Worm (Caenorhabditis elegans) whole organism, early embryonic: ENCODE results near the gene srx-90.

ENCODE experiments used
- B0310.2 ChIP-seq: sonication (generic microtip); optimal IDR thresholded peaks from 2 replicates; lab custom pipeline; 2016; ENCODE audit warnings: mild to moderate bottlenecking, missing genetic modification characterization, missing compliant biosample characterization
- F13C5.2 ChIP-seq: sonication (generic microtip); optimal IDR thresholded peaks from 2 replicates; lab custom pipeline; 2017; ENCODE audit warnings: mild to moderate bottlenecking, missing genetic modification characterization, inconsistent platforms, missing compliant biosample characterization
- aly-1 ChIP-seq: sonication (generic microtip); optimal IDR thresholded peaks from 2 replicates; lab custom pipeline; 2016; ENCODE audit warnings: missing genetic modification characterization, missing compliant biosample characterization
- ama-1 ChIP-seq: fragments of 150-350 bp; optimal IDR thresholded peaks from 2 replicates; lab custom pipeline; 2014
- ceh-13 ChIP-seq: fragments of 200-800 bp; sonication (Bioruptor generic); optimal IDR thresholded peaks from 2 replicates; lab custom pipeline; 2018; ENCODE audit warnings: mild to moderate bottlenecking, missing genetic modification characterization, missing compliant biosample characterization
- ceh-36 ChIP-seq: sonication (generic microtip); optimal IDR thresholded peaks from 2 replicates; lab custom pipeline; 2016; ENCODE audit warnings: missing genetic modification characterization, inconsistent platforms, missing compliant biosample characterization
- ets-7 ChIP-seq: sonication (generic microtip); optimal IDR thresholded peaks from 2 replicates; lab custom pipeline; 2016; ENCODE audit warnings: missing genotype, missing genetic modification characterization, missing compliant biosample characterization
- flt-1 ChIP-seq: fragments of 200-800 bp; sonication (Bioruptor generic); IDR thresholded peaks from 2 replicates; pipeline ENCODE4 v1.3.6; 2022; ENCODE audit warnings: missing genetic modification characterization, missing compliant biosample characterization
- hmbx-1 ChIP-seq: sonication (generic microtip); optimal IDR thresholded peaks from 2 replicates; lab custom pipeline; 2016; ENCODE audit warnings: mild to moderate bottlenecking, missing genetic modification characterization, missing compliant biosample characterization
- hmg-4 ChIP-seq: fragments of 200-800 bp; sonication (Bioruptor generic); optimal IDR thresholded peaks from 2 replicates; lab custom pipeline; 2018; ENCODE audit warnings: mild to moderate bottlenecking, missing genetic modification characterization, missing compliant biosample characterization
- hnd-1 ChIP-seq: sonication (generic microtip); optimal IDR thresholded peaks from 2 replicates; lab custom pipeline; 2016; ENCODE audit warnings: missing genetic modification characterization, missing compliant biosample characterization
- pes-1 ChIP-seq: fragments of 200-800 bp; sonication (Bioruptor generic); IDR thresholded peaks from 2 replicates; pipeline ENCODE4 v1.3.6; 2022; ENCODE audit warnings: missing genetic modification reagents, missing genetic modification characterization, missing compliant biosample characterization
- scrt-1 ChIP-seq: fragments of 200-800 bp; sonication (Bioruptor generic); IDR thresholded peaks from 2 replicates; pipeline ENCODE4 v1.3.6; 2022; ENCODE audit warnings: missing genetic modification characterization, missing compliant biosample characterization
- sea-1 ChIP-seq: fragments of 200-800 bp; sonication (Bioruptor generic); conservative IDR thresholded peaks from 2 replicates; pipeline ENCODE4 v1.3.6; 2022; ENCODE audit warnings: missing genetic modification characterization, missing compliant biosample characterization
- tbx-11 ChIP-seq: fragments of 200-800 bp; sonication (Bioruptor generic); IDR thresholded peaks from 2 replicates; pipeline ENCODE4 v1.3.6; 2022; ENCODE audit warnings: missing genetic modification characterization, missing compliant biosample characterization
- tbx-37 ChIP-seq: fragments of 200-800 bp; sonication (Bioruptor generic); conservative IDR thresholded peaks from 2 replicates; pipeline ENCODE4 v1.3.6; 2022; ENCODE audit warnings: missing genetic modification reagents, missing genetic modification characterization, missing compliant biosample characterization
- tra-4 ChIP-seq: sonication (generic microtip); optimal IDR thresholded peaks from 2 replicates; lab custom pipeline; 2017; ENCODE audit warnings: missing genetic modification characterization, missing compliant biosample characterization

Gene srx-90

ce11 chrV:11583212-11583611 is 2.3 kb downstream of the srx-90 start, which contains the start of gene srx-88:
TSS of gene srx-88 (plus strand) at chrV:11583512.
- no peak for TF ChIP-seq tra-4 (tag; lab: Kevin White, UChicago)
- TF ChIP-seq flt-1 (GFP tag; lab: Robert Waterston, UW): no peak
- TF ChIP-seq F13C5.2 (tag; lab: Kevin White, UChicago): no peak
- no peak for TF ChIP-seq ets-7 (tag; lab: Kevin White, UChicago)
- TF ChIP-seq aly-1 (tag; lab: Kevin White, UChicago): no peak
- no peak for TF ChIP-seq tbx-11 (GFP tag; lab: Robert Waterston, UW)
- no peak for TF ChIP-seq B0310.2 (tag; lab: Kevin White, UChicago)

- TF ChIP-seq tra-4 (tag; lab: Kevin White, UChicago): no peak
- no peak for TF ChIP-seq tbx-37 (GFP tag; lab: Robert Waterston, UW)
- TF ChIP-seq tbx-11 (GFP tag; lab: Robert Waterston, UW): no peak
- TF ChIP-seq sea-1: no peak
- TF ChIP-seq scrt-1 (GFP tag; lab: Robert Waterston, UW): no peak
- TF ChIP-seq flt-1 (GFP tag; lab: Robert Waterston, UW): no peak
- TF ChIP-seq F13C5.2 (tag; lab: Kevin White, UChicago): no peak
Observed at ce11 chrV:11585122-11585521, 4.2 kb downstream of the srx-90 start.

- TF ChIP-seq B0310.2 (tag; lab: Kevin White, UChicago): no peak
- TF ChIP-seq tra-4 (tag; lab: Kevin White, UChicago): no peak
- no peak for TF ChIP-seq ets-7 (tag; lab: Kevin White, UChicago)
- TF ChIP-seq sea-1: no peak
- no peak for TF ChIP-seq tbx-37 (GFP tag; lab: Robert Waterston, UW)
- TF ChIP-seq aly-1 (tag; lab: Kevin White, UChicago): no peak
Observed at ce11 chrV:11589433-11589832, 8.5 kb downstream of the srx-90 start, which contains the start of gene srx-82. TSS of gene srx-82 (plus strand) at chrV:11589733.

- no peak for TF ChIP-seq hmg-4
- TF ChIP-seq tbx-37 (GFP tag; lab: Robert Waterston, UW): no peak
- TF ChIP-seq scrt-1 (GFP tag; lab: Robert Waterston, UW): no peak
- no peak for TF ChIP-seq F13C5.2 (tag; lab: Kevin White, UChicago)
- no peak for TF ChIP-seq ets-7 (tag; lab: Kevin White, UChicago)
- no peak for TF ChIP-seq aly-1 (tag; lab: Kevin White, UChicago)
Observed at ce11 chrV:11593427-11593826, 12.5 kb downstream of the srx-90 start, which contains the start of gene srx-80. TSS of gene srx-80 (plus strand) at chrV:11593727.

ce11 chrV:11593888-11594287 is 13.0 kb downstream of the srx-90 start:
- no peak for TF ChIP-seq tbx-11 (GFP tag; lab: Robert Waterston, UW)
- TF ChIP-seq ceh-36 (tag; lab: Kevin White, UChicago): no peak
- TF ChIP-seq scrt-1 (GFP tag; lab: Robert Waterston, UW): no peak
- TF ChIP-seq hmbx-1 (tag; lab: Kevin White, UChicago): no peak
- no peak for TF ChIP-seq ceh-13
- no peak for TF ChIP-seq tbx-37 (GFP tag; lab: Robert Waterston, UW)
- TF ChIP-seq F13C5.2 (tag; lab: Kevin White, UChicago): no peak
- no peak for TF ChIP-seq pes-1 (GFP tag; lab: Robert Waterston, UW)
- no peak for TF ChIP-seq sea-1
- no peak for TF ChIP-seq hnd-1

- no peak for TF ChIP-seq tra-4 (tag; lab: Kevin White, UChicago)
- no peak for TF ChIP-seq hmg-4
- no peak for TF ChIP-seq sea-1
- TF ChIP-seq hmbx-1 (tag; lab: Kevin White, UChicago): no peak
- TF ChIP-seq pes-1 (GFP tag; lab: Robert Waterston, UW): no peak
Observed at ce11 chrV:11598807-11599206, 17.9 kb downstream of the srx-90 start, which contains the start of gene srx-84. TSS of gene srx-84 (plus strand) at chrV:11599107.

- TF ChIP-seq ceh-36 (tag; lab: Kevin White, UChicago) (no peak), sea-1 (no peak), F13C5.2 (tag; lab: Kevin White, UChicago) (no peak), pes-1 (GFP tag; lab: Robert Waterston, UW) (no peak), aly-1 (tag; lab: Kevin White, UChicago) (no peak), hmbx-1 (tag; lab: Kevin White, UChicago) (no peak), B0310.2 (tag; lab: Kevin White, UChicago) (no peak), tbx-37 (GFP tag; lab: Robert Waterston, UW) (no peak), scrt-1 (GFP tag; lab: Robert Waterston, UW) (no peak), ets-7 (tag; lab: Kevin White, UChicago) (no peak), ama-1 (lab: Kevin White, UChicago) (no peak), tbx-11 (GFP tag; lab: Robert Waterston, UW) (no peak), flt-1 (GFP tag; lab: Robert Waterston, UW) (no peak), hnd-1 (no peak)
Observed at ce11 chrV:11600800-11601199, 19.9 kb downstream of the srx-90 start, which contains the start of gene F35B12.9. TSS of gene F35B12.9 (plus strand) at chrV:11601171.

- TF ChIP-seq scrt-1 (GFP tag; lab: Robert Waterston, UW) (no peak), aly-1 (tag; lab: Kevin White, UChicago) (no peak), sea-1 (no peak), pes-1 (GFP tag; lab: Robert Waterston, UW) (no peak), ceh-36 (tag; lab: Kevin White, UChicago) (no peak), ets-7 (tag; lab: Kevin White, UChicago) (no peak), hmbx-1 (tag; lab: Kevin White, UChicago) (no peak), tra-4 (tag; lab: Kevin White, UChicago) (no peak)
Observed at ce11 chrV:11604484-11604883, 23.6 kb downstream of the srx-90 start, which contains the start of gene dhs-20. TSS of gene dhs-20 (minus strand) at chrV:11604563.
